Worm (Caenorhabditis elegans) whole organism, L1 larva: ENCODE data around the gene szy-4.

Experiments
- egl-27 ChIP-seq, 2 experiments: fragments of 150-350 bp in 1 of 2; sonication (generic microtip); optimal IDR thresholded peaks; 3 replicates each; lab custom pipeline; 2017 to 2018; ENCODE audit warnings: missing biosample characterization in 2 of 2, missing genetic modification characterization in 2 of 2, missing genetic modification reagents in 2 of 2
- isw-1 ChIP-seq: fragments of 200-800 bp; sonication (Bioruptor generic); IDR thresholded peaks from 2 replicates; pipeline ENCODE4 v1.3.6; 2022; ENCODE audit warnings: missing genetic modification characterization, missing compliant biosample characterization
- jun-1 ChIP-seq: fragments of 150-350 bp; optimal IDR thresholded peaks from 2 replicates; lab custom pipeline; 2014; ENCODE audit warnings: missing biosample characterization, missing genetic modification reagents, missing genetic modification characterization
- unc-62 ChIP-seq: fragments of 150-350 bp; optimal IDR thresholded peaks from 2 replicates; lab custom pipeline; 2014; ENCODE audit warnings: missing biosample characterization, missing genetic modification reagents, missing genetic modification characterization
- zag-1 ChIP-seq: fragments of 150-350 bp; optimal IDR thresholded peaks from 2 replicates; lab custom pipeline; 2014; ENCODE audit warnings: missing biosample characterization, missing genetic modification characterization

DNA sequence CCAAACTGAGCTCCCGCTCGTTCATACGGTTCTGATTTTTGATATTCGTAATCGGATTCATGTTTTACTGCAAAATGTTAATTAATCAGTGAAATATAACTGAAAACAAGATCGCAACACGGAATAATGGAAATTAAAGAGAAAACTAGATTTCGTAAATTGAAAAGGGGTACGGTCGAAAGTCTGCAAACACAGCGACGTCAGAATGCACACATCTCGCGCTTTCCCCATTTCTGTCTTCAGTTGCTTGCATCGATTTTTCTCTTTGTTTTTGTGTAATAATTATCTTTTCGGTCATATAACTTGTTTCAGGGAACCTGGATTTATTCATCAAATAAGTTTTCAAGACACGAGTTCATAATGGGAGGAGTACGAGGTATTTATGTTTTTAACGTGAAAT lies 1.6 kb upstream of the szy-4 start, which contains the start of the genes rbmx-2 and C30B5.2:
- TF ChIP-seq unc-62 (GFP tag; lab: Kevin White, UChicago) (no peak), jun-1 (tag; lab: Kevin White, UChicago) (no peak), egl-27 (tag; optimal IDR thresholded peaks at IDR 0.05; lab: Kevin White, UChicago) (no peak), isw-1 (GFP tag; lab: Robert Waterston, UW) (no peak), zag-1 (no peak)
